Worm (Caenorhabditis elegans) whole organism, L4 larva: ENCODE data around the gene ret-1.
A peak's percentile ranks its signal among the peaks of the same experiment; 100 is the strongest.

ENCODE experiments used
- D1046.2 ChIP-seq: fragments of 200-800 bp; sonication (Bioruptor generic); IDR thresholded peaks from 2 replicates; pipeline ENCODE4 v1.3.6; 2022; ENCODE audit warnings: missing genetic modification characterization, missing compliant biosample characterization
- F10B5.3 ChIP-seq: sonication (generic microtip); optimal IDR thresholded peaks from 2 replicates; lab custom pipeline; 2016; ENCODE audit warnings: mild to moderate bottlenecking, missing genetic modification characterization, missing compliant biosample characterization
- F49E8.2 ChIP-seq: sonication (generic microtip); optimal IDR thresholded peaks from 2 replicates; lab custom pipeline; 2016; ENCODE audit warnings: missing compliant biosample characterization, mild to moderate bottlenecking, missing genetic modification characterization, borderline replicate concordance
- T20F7.1 ChIP-seq: fragments of 200-800 bp; sonication (Bioruptor generic); optimal IDR thresholded peaks from 2 replicates; lab custom pipeline; 2018; ENCODE audit warnings: mild to moderate bottlenecking, missing genetic modification characterization, missing compliant biosample characterization
- T26A8.4 ChIP-seq: fragments of 200-800 bp; sonication (Bioruptor generic); IDR thresholded peaks from 2 replicates; pipeline ENCODE4 v1.3.6; 2022; ENCODE audit warnings: missing genetic modification characterization, missing compliant biosample characterization
- aha-1 ChIP-seq: fragments of 150-350 bp; peaks from one replicate; lab custom pipeline; 2014; ENCODE audit warnings: missing biosample characterization, missing genetic modification characterization
- ama-1 ChIP-seq: fragments of 150-350 bp; optimal IDR thresholded peaks from 2 replicates; lab custom pipeline; 2014; ENCODE audit warnings: inconsistent platforms, mixed read lengths
- ceh-28 ChIP-seq: fragments of 150-350 bp; optimal IDR thresholded peaks from 2 replicates; lab custom pipeline; 2014; ENCODE audit warnings: missing biosample characterization, missing genetic modification reagents, missing genetic modification characterization
- ces-1 ChIP-seq: fragments of 150-350 bp; sonication (generic microtip); optimal IDR thresholded peaks from 4 replicates; lab custom pipeline; 2014; ENCODE audit warnings: missing biosample characterization, missing genetic modification reagents, missing genetic modification characterization
- daf-16 ChIP-seq, 3 experiments: sonication (generic microtip); optimal IDR thresholded peaks; 2 replicates each; lab custom pipeline; 2016 to 2017; ENCODE audit warnings: missing genetic modification characterization in 3 of 3, missing genetic modification reagents in 3 of 3, mild to moderate bottlenecking in 2 of 3, missing compliant biosample characterization in 2 of 3, missing biosample characterization in 1 of 3, moderate library complexity in 1 of 3
- dmd-9 ChIP-seq: fragments of 200-800 bp; sonication (Bioruptor generic); IDR thresholded peaks from 2 replicates; pipeline ENCODE4 v1.3.6; 2022; ENCODE audit warnings: missing genetic modification reagents, missing genetic modification characterization, missing compliant biosample characterization
- dpl-1 ChIP-seq: fragments of 150-350 bp; optimal IDR thresholded peaks from 2 replicates; lab custom pipeline; 2014; ENCODE audit warnings: missing biosample characterization, missing genetic modification reagents, missing genetic modification characterization
- egl-43 ChIP-seq: fragments of 200-800 bp; sonication (Bioruptor generic); IDR thresholded peaks from 2 replicates; pipeline ENCODE4 v1.3.6; 2022; ENCODE audit warnings: missing genetic modification reagents, missing genetic modification characterization, missing compliant biosample characterization
- fkh-10 ChIP-seq: fragments of 150-350 bp; optimal IDR thresholded peaks from 2 replicates; lab custom pipeline; 2014; ENCODE audit warnings: missing biosample characterization, missing genetic modification reagents, missing genetic modification characterization
- hlh-30 ChIP-seq: sonication (generic microtip); optimal IDR thresholded peaks from 2 replicates; lab custom pipeline; 2017; ENCODE audit warnings: antibody characterized with exemption, mild to moderate bottlenecking, missing genetic modification characterization, missing compliant biosample characterization; ENCODE audit not compliant: insufficient read depth
- lim-7 ChIP-seq: fragments of 200-800 bp; sonication (Bioruptor generic); IDR thresholded peaks from 2 replicates; pipeline ENCODE4 v1.3.6; 2022; ENCODE audit warnings: missing genetic modification characterization, missing compliant biosample characterization
- lin-13 ChIP-seq: fragments of 150-350 bp; optimal IDR thresholded peaks from 2 replicates; lab custom pipeline; 2014; ENCODE audit warnings: missing biosample characterization, missing genetic modification reagents, missing genetic modification characterization
- lin-29 ChIP-seq: fragments of 200-800 bp; sonication (Bioruptor generic); IDR thresholded peaks from 2 replicates; pipeline ENCODE4 v1.3.6; 2022; ENCODE audit warnings: missing genetic modification reagents, missing genetic modification characterization, missing compliant biosample characterization
- lin-38 ChIP-seq: fragments of 200-800 bp; sonication (Bioruptor generic); IDR thresholded peaks from 2 replicates; pipeline ENCODE4 v1.3.6; 2022; ENCODE audit warnings: missing genetic modification reagents, missing genetic modification characterization, missing compliant biosample characterization
- lir-3 ChIP-seq: sonication (generic microtip); optimal IDR thresholded peaks from 2 replicates; lab custom pipeline; 2016; ENCODE audit warnings: mild to moderate bottlenecking, missing genetic modification characterization, missing compliant biosample characterization
- lsy-2 ChIP-seq, 2 experiments: fragments of 150-350 bp in 1 of 2; sonication (generic microtip) in 1 of 2; optimal IDR thresholded peaks; 2 replicates each; lab custom pipeline; 2014 to 2017; ENCODE audit warnings: missing biosample characterization in 2 of 2, missing genetic modification characterization in 2 of 2
- madf-9 ChIP-seq: fragments of 200-800 bp; sonication (Bioruptor generic); conservative IDR thresholded peaks from 2 replicates; pipeline ENCODE4 v1.3.6; 2022; ENCODE audit warnings: missing genetic modification reagents, missing genetic modification characterization, missing compliant biosample characterization
- mdt-29 ChIP-seq: fragments of 200-800 bp; sonication (Bioruptor generic); IDR thresholded peaks from 2 replicates; pipeline ENCODE4 v1.3.6; 2022; ENCODE audit warnings: missing genetic modification reagents, missing genetic modification characterization, missing compliant biosample characterization
- mes-2 ChIP-seq: sonication (generic microtip); optimal IDR thresholded peaks from 2 replicates; lab custom pipeline; 2016; ENCODE audit warnings: missing genotype, mild to moderate bottlenecking, missing genetic modification characterization, missing compliant biosample characterization; ENCODE audit not compliant: poor library complexity, severe bottlenecking
- nhr-102 ChIP-seq: sonication (generic microtip); optimal IDR thresholded peaks from 2 replicates; lab custom pipeline; 2016; ENCODE audit warnings: mild to moderate bottlenecking, missing genetic modification characterization, moderate library complexity, missing compliant biosample characterization
- nhr-28 ChIP-seq: fragments of 150-350 bp; optimal IDR thresholded peaks from 2 replicates; lab custom pipeline; 2014; ENCODE audit warnings: missing biosample characterization, missing genetic modification characterization
- nhr-77 ChIP-seq: fragments of 150-350 bp; optimal IDR thresholded peaks from 2 replicates; lab custom pipeline; 2014; ENCODE audit warnings: missing biosample characterization, missing genetic modification characterization
- php-3 ChIP-seq: fragments of 200-800 bp; sonication (Bioruptor generic); IDR thresholded peaks from 2 replicates; pipeline ENCODE4 v1.3.6; 2022; ENCODE audit warnings: missing genetic modification reagents, missing genetic modification characterization, missing compliant biosample characterization
- sdz-12 ChIP-seq: fragments of 200-800 bp; sonication (Bioruptor generic); optimal IDR thresholded peaks from 2 replicates; lab custom pipeline; 2018; ENCODE audit warnings: mild to moderate bottlenecking, missing genetic modification characterization, missing compliant biosample characterization
- skn-1 ChIP-seq: fragments of 150-350 bp; optimal IDR thresholded peaks from 2 replicates; lab custom pipeline; 2014; ENCODE audit warnings: missing biosample characterization, missing genetic modification characterization
- spr-1 ChIP-seq: sonication (generic microtip); optimal IDR thresholded peaks from 2 replicates; lab custom pipeline; 2016; ENCODE audit warnings: mild to moderate bottlenecking, missing genetic modification characterization, missing compliant biosample characterization
- unc-62 ChIP-seq, 3 experiments: fragments of 150-350 bp in 1 of 3; sonication (generic microtip); optimal IDR thresholded peaks in 2 of 3; peaks in 1 of 3; 1 replicate in 1 of 3; 2 replicates in 2 of 3; lab custom pipeline; 2014 to 2017; ENCODE audit warnings: missing biosample characterization in 3 of 3, missing genetic modification characterization in 3 of 3, missing genetic modification reagents in 3 of 3, missing genotype in 1 of 3
- zfp-2 ChIP-seq: sonication (generic microtip); optimal IDR thresholded peaks from 2 replicates; lab custom pipeline; 2016; ENCODE audit warnings: mild to moderate bottlenecking, missing genetic modification characterization, missing compliant biosample characterization

ret-1 gene

ce11 chrV:14833219-14833618 is 14.0 kb downstream of the ret-1 start (continued):
- TF ChIP-seq ama-1 (lab: Kevin White, UChicago) = no peak
- TF ChIP-seq F10B5.3 (tag; lab: Kevin White, UChicago) = no peak
- 0 out of 2 replicates have a peak, but pooled peaks have one; percentile 43 for TF ChIP-seq D1046.2 (GFP tag; lab: Robert Waterston, UW)
- no peak for TF ChIP-seq T20F7.1 (GFP tag; lab: Kevin White, UChicago)
- no peak for TF ChIP-seq zfp-2
- TF ChIP-seq fkh-10 = peak; percentile 6
- no peak for TF ChIP-seq mes-2 (tag; lab: Kevin White, UChicago)
- TF ChIP-seq aha-1 (tag; lab: Kevin White, UChicago) = peak; percentile 98
- no peak for TF ChIP-seq ces-1 (GFP tag; lab: Kevin White, UChicago)
- no peak for TF ChIP-seq nhr-28 (tag; lab: Kevin White, UChicago)
- TF ChIP-seq lim-7 (GFP tag; lab: Robert Waterston, UW) = 0 out of 2 replicates have a peak, but pooled peaks have one; percentile 4
- TF ChIP-seq lir-3 = no peak
- no peak for TF ChIP-seq php-3 (GFP tag; lab: Robert Waterston, UW)
- TF ChIP-seq egl-43 (GFP tag; lab: Robert Waterston, UW) = peak; percentile 71
- TF ChIP-seq nhr-77 (tag; lab: Kevin White, UChicago) = no peak
- 0 out of 2 replicates have a peak, but pooled peaks have one; percentile 7 for TF ChIP-seq T26A8.4 (GFP tag; lab: Robert Waterston, UW)
- peak; percentile 73 for TF ChIP-seq hlh-30 (tag; lab: Kevin White, UChicago)
- TF ChIP-seq dpl-1 (GFP tag; lab: Kevin White, UChicago) = no peak
- TF ChIP-seq lsy-2 (tag; optimal IDR thresholded peaks at IDR 0.05; lab: Kevin White, UChicago) = peak in 1 of 2 experiments; percentile 0
- TF ChIP-seq daf-16 (GFP tag; optimal IDR thresholded peaks at IDR 0.05; lab: Kevin White, UChicago) = no peak
- no peak for TF ChIP-seq daf-16 (tag; optimal IDR thresholded peaks at IDR 0.05; lab: Kevin White, UChicago)
- no peak for TF ChIP-seq spr-1 (tag; lab: Kevin White, UChicago)
- TF ChIP-seq madf-9 = no peak

- TF ChIP-seq lin-29 (no peak), F10B5.3 (tag; lab: Kevin White, UChicago) (no peak), nhr-28 (tag; lab: Kevin White, UChicago) (no peak), ceh-28 (tag; lab: Kevin White, UChicago) (no peak), aha-1 (tag; lab: Kevin White, UChicago) (no peak), lin-38 (GFP tag; lab: Robert Waterston, UW) (peak; percentile 36; the same call in 1 of the 2 replicates), unc-62 (GFP tag; optimal IDR thresholded peaks at IDR 0.05 in 1 of 2; lab: Kevin White, UChicago) (peak in 1 of 2 experiments; percentile 3), unc-62 (tag; optimal IDR thresholded peaks at IDR 0.05; lab: Kevin White, UChicago) (no peak), dmd-9 (GFP tag; lab: Robert Waterston, UW) (no peak), F49E8.2 (tag; lab: Kevin White, UChicago) (peak; percentile 46), sdz-12 (GFP tag; lab: Kevin White, UChicago) (peak; percentile 5)
Measured at ce11 chrV:14832789-14833187, 14.4 kb downstream of the ret-1 start.

ce11 chrV:14832121-14832788 is 15.0 kb downstream of the ret-1 start:
- TF ChIP-seq skn-1 (tag; lab: Kevin White, UChicago) = no peak
- no peak for TF ChIP-seq nhr-102 (tag; lab: Kevin White, UChicago)
- no peak for TF ChIP-seq daf-16 (GFP tag; optimal IDR thresholded peaks at IDR 0.05; lab: Kevin White, UChicago)
- TF ChIP-seq daf-16 (tag; optimal IDR thresholded peaks at IDR 0.05; lab: Kevin White, UChicago) = peak; percentile 80
- peak in 1 of 2 experiments; percentile 3 for TF ChIP-seq unc-62 (GFP tag; optimal IDR thresholded peaks at IDR 0.05 in 1 of 2; lab: Kevin White, UChicago)
- TF ChIP-seq unc-62 (tag; optimal IDR thresholded peaks at IDR 0.05; lab: Kevin White, UChicago) = no peak
- TF ChIP-seq mdt-29 (GFP tag; lab: Robert Waterston, UW) = no peak
- no peak for TF ChIP-seq lin-13 (GFP tag; lab: Kevin White, UChicago)
- TF ChIP-seq nhr-77 (tag; lab: Kevin White, UChicago) = peak; percentile 13
- peak; percentile 44 for TF ChIP-seq aha-1 (tag; lab: Kevin White, UChicago)
